Fruit fly (Drosophila melanogaster): Measurements from ENCODE around the gene Sems.

Gene Sems

dm6 chr3L:20932556-20932955 lies 24.0 kb downstream of the Sems start:
- TF ChIP-seq OdsH (GFP tag; optimal IDR thresholded peaks at IDR 0.05) (no peak), Abd-B (GFP tag; optimal IDR thresholded peaks at IDR 0.05) (no peak), Dif (GFP tag; optimal IDR thresholded peaks at IDR 0.05; ENCODE audit: partially characterized antibody) (no peak), Hr78 (GFP tag; optimal IDR thresholded peaks at IDR 0.05) (no peak), br (GFP tag; optimal IDR thresholded peaks at IDR 0.05) (no peak), Vsx2 (GFP tag; optimal IDR thresholded peaks at IDR 0.05; ENCODE audit: partially characterized antibody) (no peak), N (GFP tag; optimal IDR thresholded peaks at IDR 0.05) (no peak), lola (GFP tag; optimal IDR thresholded peaks at IDR 0.05) (no peak), CG32264 (GFP tag; optimal IDR thresholded peaks at IDR 0.05) (no peak), dl (GFP tag; optimal IDR thresholded peaks at IDR 0.05; ENCODE audit: insufficient read depth in 1 of 2, partially characterized antibody in 2 of 2) (no peak), rgr (GFP tag; optimal IDR thresholded peaks at IDR 0.05) (no peak), usp (GFP tag; optimal IDR thresholded peaks at IDR 0.05) (no peak), dmrt93B (GFP tag; optimal IDR thresholded peaks at IDR 0.05) (no peak), fru (GFP tag; optimal IDR thresholded peaks at IDR 0.05) (no peak), CG9705 (GFP tag; optimal IDR thresholded peaks at IDR 0.05) (no peak), Jra (GFP tag; optimal IDR thresholded peaks at IDR 0.05) (no peak), Mio (GFP tag; optimal IDR thresholded peaks at IDR 0.05) (no peak), h (GFP tag; optimal IDR thresholded peaks at IDR 0.05) (no peak), Dfd (GFP tag; optimal IDR thresholded peaks at IDR 0.05) (no peak), sv (GFP tag; optimal IDR thresholded peaks at IDR 0.05) (no peak)

DNA sequence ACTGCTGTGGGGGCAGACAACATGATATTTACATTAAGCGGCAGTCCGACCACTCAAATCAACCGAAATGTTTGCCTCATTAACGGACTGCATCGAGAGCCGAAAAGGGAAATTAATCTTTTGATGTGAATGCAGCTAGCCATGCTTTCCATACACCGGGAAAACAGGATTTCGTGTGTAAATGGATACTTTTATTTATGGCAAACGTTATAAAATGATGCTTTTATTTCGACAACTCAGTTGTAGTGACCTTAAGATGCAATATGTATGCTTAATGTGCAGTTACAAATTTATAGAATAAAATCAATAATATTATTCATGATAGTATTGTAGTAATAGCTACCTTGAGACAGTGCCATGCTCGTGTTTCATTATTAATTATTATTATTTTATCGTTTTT lies 25.0 kb downstream of the Sems start:
- no peak for TF ChIP-seq Dfd (GFP tag; optimal IDR thresholded peaks at IDR 0.05)
- no peak for TF ChIP-seq sage (GFP tag; optimal IDR thresholded peaks at IDR 0.05)

- TF ChIP-seq br (GFP tag; optimal IDR thresholded peaks at IDR 0.05) (no peak), rgr (GFP tag; optimal IDR thresholded peaks at IDR 0.05) (peak; percentile 7), Mio (GFP tag; optimal IDR thresholded peaks at IDR 0.05) (no peak), Sp1 (GFP tag; optimal IDR thresholded peaks at IDR 0.05) (peak; percentile 29), foxo (GFP tag; optimal IDR thresholded peaks at IDR 0.05) (peak in 1 of 2 experiments; percentile 48), Hr83 (GFP tag; optimal IDR thresholded peaks at IDR 0.05; ENCODE audit: poor library complexity, severe bottlenecking) (no peak), GATAd (GFP tag; optimal IDR thresholded peaks at IDR 0.05) (no peak), woc (GFP tag; optimal IDR thresholded peaks at IDR 0.05) (no peak), Dfd (GFP tag; optimal IDR thresholded peaks at IDR 0.05) (no peak), CG9705 (GFP tag; optimal IDR thresholded peaks at IDR 0.05) (no peak), fru (GFP tag; optimal IDR thresholded peaks at IDR 0.05) (peak; percentile 33), brk (GFP tag; optimal IDR thresholded peaks at IDR 0.05) (no peak), Hnf4 (GFP tag; optimal IDR thresholded peaks at IDR 0.05) (no peak), h (GFP tag; optimal IDR thresholded peaks at IDR 0.05) (peak; percentile 37), dsf (GFP tag; optimal IDR thresholded peaks at IDR 0.05; ENCODE audit: borderline replicate concordance) (no peak), Myc (optimal IDR thresholded peaks at IDR 0.05) (no peak), psq (GFP tag; optimal IDR thresholded peaks at IDR 0.05) (peak; percentile 15), sage (GFP tag; optimal IDR thresholded peaks at IDR 0.05) (no peak), Hr78 (GFP tag; optimal IDR thresholded peaks at IDR 0.05) (no peak), Rel (GFP tag; optimal IDR thresholded peaks at IDR 0.05) (no peak), Rel (tag; optimal IDR thresholded peaks at IDR 0.05) (no peak), jim (GFP tag; optimal IDR thresholded peaks at IDR 0.05) (no peak), Dif (GFP tag; optimal IDR thresholded peaks at IDR 0.05; ENCODE audit: partially characterized antibody) (no peak), CrebA (GFP tag; optimal IDR thresholded peaks at IDR 0.05; ENCODE audit: borderline replicate concordance) (no peak), lola (GFP tag; optimal IDR thresholded peaks at IDR 0.05) (no peak), dmrt93B (GFP tag; optimal IDR thresholded peaks at IDR 0.05) (peak; percentile 25), HLH106 (tag; optimal IDR thresholded peaks at IDR 0.05) (peak; percentile 42)
Observed at dm6 chr3L:20930059-20930785, 26.3 kb downstream of the Sems start.
